Worm (Caenorhabditis elegans): Measurements from ENCODE around the gene del-2.
A peak's percentile ranks its signal among the peaks of the same experiment; 100 is the strongest.

Gene del-2

DNA sequence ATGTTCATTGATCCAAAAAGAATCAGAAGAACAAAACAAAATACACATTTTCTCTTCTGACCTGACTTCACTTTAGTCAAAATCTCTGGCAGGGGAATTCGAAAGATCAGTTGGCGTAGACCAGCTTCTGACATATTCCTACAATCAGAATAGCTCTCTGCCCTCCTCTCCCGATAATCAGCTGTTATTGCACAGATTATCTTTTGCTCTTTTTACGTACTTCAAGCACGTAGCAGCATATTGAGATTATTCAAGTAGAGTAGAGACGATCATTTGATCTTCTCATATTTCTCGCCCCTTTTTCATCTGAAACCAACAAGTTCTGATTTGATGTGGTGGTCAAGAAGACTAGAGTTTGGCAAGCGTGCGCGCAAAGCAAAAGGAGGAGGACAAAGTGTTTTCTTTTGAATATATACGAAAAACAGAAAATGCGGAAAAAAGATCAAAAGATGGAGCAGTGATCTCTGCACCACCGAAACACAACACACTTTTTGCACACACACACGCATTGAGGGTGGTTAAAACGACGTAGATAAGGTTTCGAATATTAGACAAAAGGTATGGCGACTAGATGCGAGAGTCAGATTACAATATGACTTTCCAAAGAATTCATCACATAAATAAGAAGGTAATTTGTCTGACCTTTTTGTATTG lies 32.0 kb upstream of the del-2 start (continued):
- TF ChIP-seq dmd-6 (GFP tag; IDR thresholded peaks at IDR 0.05): no peak
- no peak for TF ChIP-seq daf-19 (GFP tag; conservative IDR thresholded peaks at IDR 0.05)
- TF ChIP-seq pha-4 (GFP tag; IDR thresholded peaks at IDR 0.05): no peak
- no peak for TF ChIP-seq pha-4 (tag; optimal IDR thresholded peaks at IDR 0.05)
- no peak for TF ChIP-seq F49E8.2 (tag; optimal IDR thresholded peaks at IDR 0.05; ENCODE audit: borderline replicate concordance)
- TF ChIP-seq unc-62 (GFP tag; optimal IDR thresholded peaks at IDR 0.05 in 1 of 2): peak in 1 of 2 experiments; percentile 94
- no peak for TF ChIP-seq unc-62 (tag; optimal IDR thresholded peaks at IDR 0.05)
- TF ChIP-seq vab-7 (GFP tag; IDR thresholded peaks at IDR 0.05): no peak
- no peak for TF ChIP-seq ZK546.5 (tag; optimal IDR thresholded peaks at IDR 0.05)
- TF ChIP-seq nhr-237 (tag; optimal IDR thresholded peaks at IDR 0.05): no peak
- TF ChIP-seq nhr-28 (tag; optimal IDR thresholded peaks at IDR 0.05): peak; percentile 4
- no peak for TF ChIP-seq zip-11 (GFP tag; IDR thresholded peaks at IDR 0.05)
- TF ChIP-seq attf-4 (tag; optimal IDR thresholded peaks at IDR 0.05): no peak
- TF ChIP-seq lin-15B (tag; optimal IDR thresholded peaks at IDR 0.05): no peak
- peak; percentile 27 for TF ChIP-seq hlh-11 (tag; optimal IDR thresholded peaks at IDR 0.05)
- no peak for TF ChIP-seq hif-1 (tag; optimal IDR thresholded peaks at IDR 0.05)
- TF ChIP-seq ctbp-1 (GFP tag; IDR thresholded peaks at IDR 0.05): 0 out of 2 replicates have a peak, but pooled peaks have one; percentile 53
- no peak for TF ChIP-seq tag-97 (GFP tag; IDR thresholded peaks at IDR 0.05)
- TF ChIP-seq jun-1 (tag; optimal IDR thresholded peaks at IDR 0.05): no peak
- no peak for TF ChIP-seq zag-1 (tag; optimal IDR thresholded peaks at IDR 0.05)
- TF ChIP-seq ama-1 (optimal IDR thresholded peaks at IDR 0.05): no peak
- no peak for TF ChIP-seq daf-16 (GFP tag; optimal IDR thresholded peaks at IDR 0.05)
- TF ChIP-seq daf-16 (tag; optimal IDR thresholded peaks at IDR 0.05): peak; percentile 61
- TF ChIP-seq mdl-1 (tag; optimal IDR thresholded peaks at IDR 0.05): peak in 1 of 2 experiments; percentile 22
- TF ChIP-seq ceh-62 (tag; optimal IDR thresholded peaks at IDR 0.05): no peak

DNA sequence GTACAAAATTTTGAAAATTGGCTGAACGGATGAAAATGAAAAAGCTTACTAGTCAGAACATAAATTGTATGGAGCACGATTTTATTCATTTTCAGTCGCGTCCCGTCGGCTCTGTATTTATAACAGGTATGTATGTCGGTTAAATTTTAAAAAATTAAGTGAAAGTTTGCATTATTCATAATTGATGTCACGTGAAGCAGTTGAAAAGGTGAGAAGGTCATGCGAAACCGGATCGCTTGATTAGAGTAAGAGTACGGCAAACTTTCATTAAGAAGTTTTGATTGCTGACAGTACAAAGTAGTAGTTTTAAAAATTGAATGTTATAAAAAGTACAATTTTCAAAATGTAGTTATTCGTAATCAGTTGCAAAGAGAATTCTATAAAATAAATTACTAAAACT lies 31.4 kb upstream of the del-2 start:
- TF ChIP-seq unc-62 (GFP tag; optimal IDR thresholded peaks at IDR 0.05 in 1 of 2) (peak in 1 of 2 experiments; percentile 84), unc-62 (tag; optimal IDR thresholded peaks at IDR 0.05) (no peak), unc-39 (tag; optimal IDR thresholded peaks at IDR 0.05) (no peak)

DNA sequence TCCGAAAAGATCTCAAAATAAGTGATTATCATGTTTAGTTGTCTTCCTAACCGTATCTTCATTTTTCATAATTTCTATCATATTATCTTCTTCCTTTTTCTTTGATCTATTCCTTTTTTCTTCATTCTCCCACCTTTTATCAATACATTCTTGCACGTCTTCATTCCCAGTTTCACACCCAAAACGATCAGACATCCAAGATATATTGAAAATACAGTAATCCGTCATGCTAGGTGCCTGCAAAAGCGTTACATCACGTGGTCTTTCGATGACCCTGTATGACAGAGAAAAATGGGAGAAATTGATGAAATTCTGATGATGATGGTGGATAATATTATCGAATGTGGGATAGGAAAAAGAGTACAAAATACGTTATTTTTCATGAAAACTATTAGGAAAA lies 30.6 kb upstream of the del-2 start:
- peak in 1 of 2 experiments; percentile 66 for TF ChIP-seq unc-62 (GFP tag; optimal IDR thresholded peaks at IDR 0.05 in 1 of 2)
- TF ChIP-seq unc-62 (tag; optimal IDR thresholded peaks at IDR 0.05): no peak
- peak; percentile 82 for TF ChIP-seq nhr-28 (tag; optimal IDR thresholded peaks at IDR 0.05)
- TF ChIP-seq nhr-237 (tag; optimal IDR thresholded peaks at IDR 0.05): no peak
- peak; percentile 71 for TF ChIP-seq hlh-30 (tag; optimal IDR thresholded peaks at IDR 0.05; ENCODE audit: insufficient read depth)
- TF ChIP-seq lsy-2 (tag; optimal IDR thresholded peaks at IDR 0.05): peak in 1 of 2 experiments; percentile 82
- peak; percentile 97 for TF ChIP-seq aha-1 (tag)
- no peak for TF ChIP-seq unc-39 (tag; optimal IDR thresholded peaks at IDR 0.05)
- TF ChIP-seq ceh-28 (tag; optimal IDR thresholded peaks at IDR 0.05): no peak
- TF ChIP-seq nhr-11 (tag; optimal IDR thresholded peaks at IDR 0.05): no peak
- TF ChIP-seq nhr-48 (tag; optimal IDR thresholded peaks at IDR 0.05): peak; percentile 32
- peak; percentile 38 for TF ChIP-seq gei-8 (GFP tag; optimal IDR thresholded peaks at IDR 0.05)
- TF ChIP-seq egl-27 (tag; optimal IDR thresholded peaks at IDR 0.05): no peak
- TF ChIP-seq mdl-1 (tag; optimal IDR thresholded peaks at IDR 0.05): peak in 1 of 2 experiments; percentile 80
- peak; percentile 7 for TF ChIP-seq mxl-3 (GFP tag; optimal IDR thresholded peaks at IDR 0.05)
- TF ChIP-seq hlh-11 (tag; optimal IDR thresholded peaks at IDR 0.05): peak; percentile 73
- no peak for TF ChIP-seq saeg-2 (GFP tag; IDR thresholded peaks at IDR 0.05)
- peak; percentile 59 for TF ChIP-seq dmd-6 (GFP tag; IDR thresholded peaks at IDR 0.05)
- no peak for TF ChIP-seq hmg-1.1 (GFP tag; IDR thresholded peaks at IDR 0.05)
- peak; percentile 53 for TF ChIP-seq cey-2 (tag; optimal IDR thresholded peaks at IDR 0.05; ENCODE audit: borderline replicate concordance, insufficient read depth)
